Worm (Caenorhabditis elegans) whole organism, midembryonic: ENCODE results near the gene F56B6.6.

Experiments
- flt-1 ChIP-seq: fragments of 200-800 bp; sonication (Bioruptor generic); IDR thresholded peaks from 2 replicates; pipeline ENCODE4 v1.3.6; 2022; ENCODE audit warnings: missing genetic modification characterization, missing compliant biosample characterization
- klf-2 ChIP-seq: fragments of 200-800 bp; sonication (Bioruptor generic); conservative IDR thresholded peaks from 2 replicates; pipeline ENCODE4 v1.3.6; 2022; ENCODE audit warnings: missing genetic modification reagents, missing genetic modification characterization, missing compliant biosample characterization
- ref-1 ChIP-seq: fragments of 200-800 bp; sonication (Bioruptor generic); conservative IDR thresholded peaks from 2 replicates; pipeline ENCODE4 v1.3.6; 2022; ENCODE audit warnings: missing genetic modification reagents, missing genetic modification characterization, missing compliant biosample characterization
- ztf-29 ChIP-seq: fragments of 200-800 bp; sonication (Bioruptor generic); IDR thresholded peaks from 2 replicates; pipeline ENCODE4 v1.3.6; 2022; ENCODE audit warnings: missing genetic modification reagents, missing genetic modification characterization, missing compliant biosample characterization

DNA sequence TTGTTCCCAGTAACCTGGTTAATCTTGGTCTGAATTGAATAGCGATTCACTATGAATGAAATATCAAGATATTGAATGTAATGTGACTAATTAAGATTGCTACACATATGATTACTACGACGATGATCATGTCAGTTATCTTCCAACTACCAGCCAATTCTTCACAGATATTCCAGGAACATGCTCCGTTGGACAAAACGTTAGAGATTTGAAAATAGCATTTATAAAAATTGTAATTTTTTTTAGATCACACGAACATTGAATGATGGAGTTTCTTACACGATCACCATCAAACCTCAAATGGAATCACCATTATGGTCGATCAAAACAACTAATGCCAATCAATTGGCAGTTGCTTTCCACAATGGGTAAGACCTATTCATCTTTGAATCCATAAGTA lies 29.8 kb downstream of the F56B6.6 start:
- TF ChIP-seq klf-2 (GFP tag; lab: Robert Waterston, UW) (no peak), ref-1 (GFP tag; lab: Robert Waterston, UW) (no peak), flt-1 (GFP tag; lab: Robert Waterston, UW) (no peak), ztf-29 (GFP tag; lab: Robert Waterston, UW) (no peak)
